Fruit fly (Drosophila melanogaster) whole organism, embryonic: ENCODE measurements around the gene Tsf1.

Source experiments
- CG18011 ChIP-seq: fragments of 200-800 bp; sonication (Bioruptor generic); optimal IDR thresholded peaks from 2 replicates; lab custom pipeline; 2017; ENCODE audit warnings: missing biosample characterization, missing genetic modification characterization, mild to moderate bottlenecking, moderate library complexity, missing genotype
- CG31388 ChIP-seq: fragments of 200-800 bp; sonication (Bioruptor generic); optimal IDR thresholded peaks from 2 replicates; lab custom pipeline; 2016; ENCODE audit warnings: missing biosample characterization, missing genetic modification characterization
- CG4617 ChIP-seq: fragments of 200-800 bp; sonication (Bioruptor generic); optimal IDR thresholded peaks from 3 replicates; lab custom pipeline; 2016; ENCODE audit warnings: missing biosample characterization, missing genetic modification characterization, borderline replicate concordance
- Jarid2 ChIP-seq: fragments of 200-800 bp; sonication (Bioruptor generic); optimal IDR thresholded peaks from 3 replicates; lab custom pipeline; 2017; ENCODE audit warnings: mild to moderate bottlenecking, missing biosample characterization, missing genetic modification reagents, missing genetic modification characterization
- Lpt ChIP-seq: fragments of >200 bp; optimal IDR thresholded peaks from 2 replicates; lab custom pipeline; 2018; ENCODE audit warnings: missing biosample characterization, missing genetic modification characterization
- Pdp1 ChIP-seq, 2 experiments: fragments of 200-800 bp; sonication (Bioruptor generic); optimal IDR thresholded peaks; 3 replicates each; lab custom pipeline; 2016; ENCODE audit warnings: missing biosample characterization in 2 of 2, missing genetic modification characterization in 2 of 2, mild to moderate bottlenecking in 1 of 2, moderate library complexity in 1 of 2
- her ChIP-seq: fragments of 200-800 bp; sonication (Bioruptor generic); optimal IDR thresholded peaks from 2 replicates; lab custom pipeline; 2016; ENCODE audit warnings: missing biosample characterization, missing genetic modification characterization
- oc ChIP-seq: fragments of 200-800 bp; sonication (Bioruptor generic); optimal IDR thresholded peaks from 2 replicates; lab custom pipeline; 2018; ENCODE audit warnings: missing biosample characterization, mild to moderate bottlenecking, missing genetic modification characterization, moderate library complexity

DNA sequence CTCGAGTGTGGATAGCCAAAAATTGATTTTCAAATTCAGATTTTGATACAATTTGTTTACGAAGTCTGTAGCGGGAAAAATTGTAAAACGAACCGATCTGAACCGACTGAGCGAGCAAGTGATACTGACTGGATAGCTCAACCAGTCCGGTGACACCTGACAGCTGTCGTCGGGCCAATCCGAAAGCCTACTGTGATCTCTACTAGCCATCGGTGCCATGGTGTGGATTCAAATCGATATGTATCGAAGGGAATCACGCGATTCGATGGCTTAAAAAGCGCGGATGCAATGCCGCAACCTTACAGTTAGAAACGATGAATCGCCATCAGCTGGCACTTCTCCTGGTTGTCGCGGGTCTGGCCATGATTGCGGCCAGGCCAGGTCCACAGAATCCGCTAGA, 50.3 kb downstream of the Tsf1 start, which contains the start of gene CG6290:
- TF ChIP-seq Jarid2 (GFP tag; lab: Kevin White, UChicago) (no peak), oc (tag; lab: Kevin White, UChicago) (no peak), Lpt (no peak), Pdp1 (GFP tag; optimal IDR thresholded peaks at IDR 0.05; lab: Kevin White, UChicago) (no peak), CG31388 (GFP tag; lab: Kevin White, UChicago) (no peak), CG4617 (GFP tag; lab: Kevin White, UChicago) (no peak), her (GFP tag; lab: Kevin White, UChicago) (no peak), CG18011 (GFP tag; lab: Kevin White, UChicago) (no peak)
